Worm (Caenorhabditis elegans) whole organism, L1 larva: Measurements from ENCODE around the gene rps-11.

Experiments used
- C16A3.4 ChIP-seq: fragments of 150-350 bp; optimal IDR thresholded peaks from 2 replicates; lab custom pipeline; 2014; ENCODE audit warnings: missing biosample characterization, missing genetic modification characterization
- aly-2 ChIP-seq: fragments of 150-350 bp; optimal IDR thresholded peaks from 2 replicates; lab custom pipeline; 2014; ENCODE audit warnings: missing biosample characterization, missing genetic modification characterization
- blmp-1 ChIP-seq: fragments of 150-350 bp; optimal IDR thresholded peaks from 2 replicates; lab custom pipeline; 2014; ENCODE audit warnings: missing biosample characterization, missing genetic modification characterization
- ceh-82 ChIP-seq, 3 experiments: fragments of 150-350 bp in 1 of 3; sonication (generic microtip) in 2 of 3; optimal IDR thresholded peaks; 2 replicates each; lab custom pipeline; 2014 to 2017; ENCODE audit warnings: missing biosample characterization in 3 of 3, missing genetic modification characterization in 3 of 3
- ceh-90 ChIP-seq: sonication (generic microtip); optimal IDR thresholded peaks from 2 replicates; lab custom pipeline; 2016; ENCODE audit warnings: missing genetic modification characterization, missing compliant biosample characterization
- dpl-1 ChIP-seq, 3 experiments: fragments of 150-350 bp in 2 of 3; sonication (generic microtip) in 1 of 3; optimal IDR thresholded peaks; 2 replicates each; lab custom pipeline; 2014 to 2017; ENCODE audit warnings: missing biosample characterization in 3 of 3, missing genetic modification characterization in 3 of 3, missing genetic modification reagents in 3 of 3
- dsc-1 ChIP-seq: sonication (generic microtip); optimal IDR thresholded peaks from 2 replicates; lab custom pipeline; 2016; ENCODE audit warnings: mild to moderate bottlenecking, missing genetic modification characterization, missing compliant biosample characterization
- efl-1 ChIP-seq, 4 experiments: fragments of 150-350 bp; optimal IDR thresholded peaks in 3 of 4; peaks in 1 of 4; 1 replicate in 1 of 4; 2 replicates in 3 of 4; lab custom pipeline; 2014; ENCODE audit warnings: missing biosample characterization in 2 of 4, missing genetic modification characterization in 2 of 4, missing genetic modification reagents in 2 of 4
- efl-3 ChIP-seq: fragments of 200-800 bp; sonication (Bioruptor generic); optimal IDR thresholded peaks from 2 replicates; lab custom pipeline; 2018; ENCODE audit warnings: mild to moderate bottlenecking, missing genetic modification characterization, missing compliant biosample characterization
- egl-13 ChIP-seq: sonication (generic microtip); optimal IDR thresholded peaks from 2 replicates; lab custom pipeline; 2016; ENCODE audit warnings: missing genotype, missing genetic modification reagents, missing genetic modification characterization, missing compliant biosample characterization
- elt-2 ChIP-seq: sonication (generic microtip); optimal IDR thresholded peaks from 2 replicates; lab custom pipeline; 2016; ENCODE audit warnings: missing genetic modification characterization, mild to moderate bottlenecking, inconsistent platforms, missing compliant biosample characterization, missing genetic modification reagents
- elt-3 ChIP-seq, 6 experiments: fragments of 150-350 bp in 1 of 6; sonication (generic microtip); optimal IDR thresholded peaks; 2 replicates each; lab custom pipeline; 2017 to 2018; ENCODE audit warnings: missing biosample characterization in 6 of 6, missing genetic modification characterization in 6 of 6, inconsistent platforms in 1 of 6
- fkh-10 ChIP-seq: sonication (generic microtip); optimal IDR thresholded peaks from 2 replicates; lab custom pipeline; 2017; ENCODE audit warnings: missing biosample characterization, missing genetic modification reagents, missing genetic modification characterization
- fkh-8 ChIP-seq: sonication (generic microtip); optimal IDR thresholded peaks from 2 replicates; lab custom pipeline; 2016; ENCODE audit warnings: mild to moderate bottlenecking, missing genetic modification characterization, missing compliant biosample characterization
- fos-1 ChIP-seq: fragments of 150-350 bp; optimal IDR thresholded peaks from 2 replicates; lab custom pipeline; 2014; ENCODE audit warnings: missing biosample characterization, missing genetic modification characterization
- grh-1 ChIP-seq: fragments of 200-800 bp; sonication (Bioruptor generic); IDR thresholded peaks from 2 replicates; pipeline ENCODE4 v1.3.6; 2022; ENCODE audit warnings: missing genetic modification reagents, missing genetic modification characterization, missing compliant biosample characterization
- hlh-17 ChIP-seq: fragments of 200-800 bp; sonication (Bioruptor generic); optimal IDR thresholded peaks from 2 replicates; lab custom pipeline; 2018; ENCODE audit warnings: missing genetic modification characterization, mild to moderate bottlenecking, missing compliant biosample characterization, moderate library complexity, borderline replicate concordance
- hpl-2 ChIP-seq: fragments of 150-350 bp; optimal IDR thresholded peaks from 2 replicates; lab custom pipeline; 2014; ENCODE audit warnings: missing biosample characterization, missing genetic modification reagents, missing genetic modification characterization
- isw-1 ChIP-seq: fragments of 200-800 bp; sonication (Bioruptor generic); IDR thresholded peaks from 2 replicates; pipeline ENCODE4 v1.3.6; 2022; ENCODE audit warnings: missing genetic modification characterization, missing compliant biosample characterization
- lin-13 ChIP-seq: fragments of 150-350 bp; optimal IDR thresholded peaks from 2 replicates; lab custom pipeline; 2014; ENCODE audit warnings: missing biosample characterization, missing genetic modification reagents, missing genetic modification characterization
- lin-14 ChIP-seq: fragments of 200-800 bp; sonication (Bioruptor generic); optimal IDR thresholded peaks from 2 replicates; lab custom pipeline; 2018; ENCODE audit warnings: mild to moderate bottlenecking, missing genetic modification characterization, moderate library complexity, missing compliant biosample characterization
- lin-35 ChIP-seq, 2 experiments: fragments of 150-350 bp; optimal IDR thresholded peaks; 2 replicates each; lab custom pipeline; 2014; ENCODE audit warnings: missing biosample characterization in 2 of 2, missing genetic modification characterization in 2 of 2, missing genetic modification reagents in 2 of 2
- lir-3 ChIP-seq: sonication (generic microtip); optimal IDR thresholded peaks from 2 replicates; lab custom pipeline; 2016; ENCODE audit warnings: mild to moderate bottlenecking, missing genetic modification characterization, moderate library complexity, missing compliant biosample characterization; ENCODE audit not compliant: poor library complexity
- lsy-2 ChIP-seq, 2 experiments: fragments of 150-350 bp; optimal IDR thresholded peaks; 2 replicates each; lab custom pipeline; 2014; ENCODE audit warnings: missing biosample characterization in 2 of 2, missing genetic modification characterization in 2 of 2
- mab-9 ChIP-seq: fragments of 200-800 bp; sonication (Bioruptor generic); IDR thresholded peaks from 2 replicates; pipeline ENCODE4 v1.3.6; 2022; ENCODE audit warnings: missing genetic modification reagents, missing genetic modification characterization, missing compliant biosample characterization
- mep-1 ChIP-seq: fragments of 150-350 bp; optimal IDR thresholded peaks from 2 replicates; lab custom pipeline; 2014; ENCODE audit warnings: missing biosample characterization, missing genetic modification characterization
- nhr-19 ChIP-seq: fragments of 200-800 bp; sonication (Bioruptor generic); conservative IDR thresholded peaks from 2 replicates; pipeline ENCODE4 v1.3.6; 2022; ENCODE audit warnings: missing genetic modification characterization, missing compliant biosample characterization
- nhr-47 ChIP-seq: sonication (generic microtip); optimal IDR thresholded peaks from 2 replicates; lab custom pipeline; 2016; ENCODE audit warnings: mild to moderate bottlenecking, missing genetic modification characterization, moderate library complexity, missing compliant biosample characterization
- nhr-71 ChIP-seq: sonication (generic microtip); optimal IDR thresholded peaks from 2 replicates; lab custom pipeline; 2016; ENCODE audit warnings: mild to moderate bottlenecking, missing genetic modification characterization, moderate library complexity, missing compliant biosample characterization
- nhr-77 ChIP-seq: fragments of 150-350 bp; optimal IDR thresholded peaks from 2 replicates; lab custom pipeline; 2014; ENCODE audit warnings: missing biosample characterization, missing genetic modification characterization
- nhr-90 ChIP-seq: sonication (generic microtip); optimal IDR thresholded peaks from 2 replicates; lab custom pipeline; 2016; ENCODE audit warnings: mild to moderate bottlenecking, missing genetic modification characterization, missing compliant biosample characterization; ENCODE audit not compliant: poor library complexity
- pag-3 ChIP-seq: sonication (generic microtip); optimal IDR thresholded peaks from 2 replicates; lab custom pipeline; 2017; ENCODE audit warnings: missing genetic modification characterization, mild to moderate bottlenecking, missing compliant biosample characterization, antibody characterized with exemption, borderline replicate concordance; ENCODE audit not compliant: insufficient read depth
- pax-3 ChIP-seq: fragments of 200-800 bp; sonication (Bioruptor generic); optimal IDR thresholded peaks from 2 replicates; lab custom pipeline; 2018; ENCODE audit warnings: mild to moderate bottlenecking, missing genetic modification characterization, moderate library complexity, missing compliant biosample characterization
- pqm-1 ChIP-seq: sonication (generic microtip); optimal IDR thresholded peaks from 3 replicates; lab custom pipeline; 2017; ENCODE audit warnings: missing biosample characterization, missing genetic modification characterization
- rnt-1 ChIP-seq: sonication (generic microtip); optimal IDR thresholded peaks from 2 replicates; lab custom pipeline; 2016; ENCODE audit warnings: mild to moderate bottlenecking, missing genetic modification characterization, moderate library complexity, missing compliant biosample characterization
- sox-4 ChIP-seq: sonication (generic microtip); optimal IDR thresholded peaks from 2 replicates; lab custom pipeline; 2016; ENCODE audit warnings: missing genetic modification characterization, missing compliant biosample characterization
- sup-37 ChIP-seq: fragments of 200-800 bp; sonication (Bioruptor generic); optimal IDR thresholded peaks from 2 replicates; lab custom pipeline; 2018; ENCODE audit warnings: mild to moderate bottlenecking, missing genetic modification characterization, missing compliant biosample characterization
- unc-86 ChIP-seq: sonication (generic microtip); optimal IDR thresholded peaks from 2 replicates; lab custom pipeline; 2016; ENCODE audit warnings: missing genetic modification characterization, missing compliant biosample characterization
- vab-15 ChIP-seq: sonication (generic microtip); optimal IDR thresholded peaks from 2 replicates; lab custom pipeline; 2017; ENCODE audit warnings: missing genotype, mild to moderate bottlenecking, missing genetic modification characterization, missing compliant biosample characterization
- xbp-1 ChIP-seq: sonication (generic microtip); optimal IDR thresholded peaks from 2 replicates; lab custom pipeline; 2016; ENCODE audit warnings: missing genetic modification characterization, missing compliant biosample characterization
- ztf-4 ChIP-seq: fragments of 150-350 bp; optimal IDR thresholded peaks from 2 replicates; lab custom pipeline; 2014; ENCODE audit warnings: missing biosample characterization, missing genetic modification characterization

Gene rps-11

DNA sequence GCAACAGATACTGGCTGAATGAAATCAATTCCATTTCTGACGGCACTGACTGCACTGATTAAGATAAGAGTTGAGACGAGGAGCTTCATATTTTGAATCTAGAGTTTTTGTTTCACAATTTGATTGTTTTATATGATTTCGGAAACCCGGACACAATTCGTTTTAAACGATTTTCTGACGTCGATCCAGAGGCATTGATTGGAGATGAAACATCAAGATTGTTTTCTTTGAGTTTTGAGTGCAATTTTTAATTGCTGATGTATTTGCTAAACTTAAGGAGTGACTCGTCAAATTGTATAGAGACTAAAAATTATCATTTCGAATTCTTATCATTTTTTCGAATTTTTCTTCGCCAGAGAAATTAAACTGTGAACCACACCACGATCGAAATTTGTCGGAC lies 25.4 kb downstream of the rps-11 start, which contains the start of gene lys-6:
TSS of gene lys-6 (minus strand) at position 101 of the 400 bp plus-strand sequence.
- TF ChIP-seq fkh-10 (GFP tag; lab: Kevin White, UChicago) = no peak
- TF ChIP-seq dsc-1 (tag; lab: Kevin White, UChicago) = no peak
- no peak for TF ChIP-seq nhr-19 (GFP tag; lab: Robert Waterston, UW)
- TF ChIP-seq unc-86 (tag; lab: Kevin White, UChicago) = no peak
- no peak for TF ChIP-seq efl-1 (optimal IDR thresholded peaks at IDR 0.05; lab: Kevin White, UChicago)
- TF ChIP-seq efl-1 (GFP tag; optimal IDR thresholded peaks at IDR 0.05 in 1 of 2; lab: Kevin White, UChicago) = peak in 1 of 2 experiments; percentile 68
- TF ChIP-seq sup-37 (GFP tag; lab: Kevin White, UChicago) = no peak
- no peak for TF ChIP-seq C16A3.4 (tag; lab: Kevin White, UChicago)

DNA sequence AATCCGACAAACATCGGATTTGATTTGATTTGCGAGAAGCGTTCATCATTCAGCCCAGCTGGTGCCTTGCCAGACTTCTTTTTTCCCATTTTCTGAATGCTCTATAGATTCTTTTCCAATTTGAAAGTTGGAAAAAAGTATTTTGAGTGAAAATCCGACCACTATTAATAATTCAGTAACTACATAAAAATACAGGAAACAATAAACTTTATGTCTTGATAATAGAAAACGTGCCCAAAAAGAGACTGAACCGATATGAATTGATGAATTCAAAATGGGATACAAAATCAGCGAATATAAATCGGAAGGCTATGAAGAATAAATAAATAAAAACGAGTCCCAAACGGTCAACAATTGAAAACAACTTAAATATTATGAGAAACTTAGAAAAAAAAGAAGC lies 29.3 kb downstream of the rps-11 start, which contains the start of gene F58B3.4:
TSS of gene F58B3.4 (minus strand) at position 101 of the 400 bp plus-strand sequence.
- TF ChIP-seq hlh-17 = no peak
- no peak for TF ChIP-seq nhr-90 (tag; lab: Kevin White, UChicago)

DNA sequence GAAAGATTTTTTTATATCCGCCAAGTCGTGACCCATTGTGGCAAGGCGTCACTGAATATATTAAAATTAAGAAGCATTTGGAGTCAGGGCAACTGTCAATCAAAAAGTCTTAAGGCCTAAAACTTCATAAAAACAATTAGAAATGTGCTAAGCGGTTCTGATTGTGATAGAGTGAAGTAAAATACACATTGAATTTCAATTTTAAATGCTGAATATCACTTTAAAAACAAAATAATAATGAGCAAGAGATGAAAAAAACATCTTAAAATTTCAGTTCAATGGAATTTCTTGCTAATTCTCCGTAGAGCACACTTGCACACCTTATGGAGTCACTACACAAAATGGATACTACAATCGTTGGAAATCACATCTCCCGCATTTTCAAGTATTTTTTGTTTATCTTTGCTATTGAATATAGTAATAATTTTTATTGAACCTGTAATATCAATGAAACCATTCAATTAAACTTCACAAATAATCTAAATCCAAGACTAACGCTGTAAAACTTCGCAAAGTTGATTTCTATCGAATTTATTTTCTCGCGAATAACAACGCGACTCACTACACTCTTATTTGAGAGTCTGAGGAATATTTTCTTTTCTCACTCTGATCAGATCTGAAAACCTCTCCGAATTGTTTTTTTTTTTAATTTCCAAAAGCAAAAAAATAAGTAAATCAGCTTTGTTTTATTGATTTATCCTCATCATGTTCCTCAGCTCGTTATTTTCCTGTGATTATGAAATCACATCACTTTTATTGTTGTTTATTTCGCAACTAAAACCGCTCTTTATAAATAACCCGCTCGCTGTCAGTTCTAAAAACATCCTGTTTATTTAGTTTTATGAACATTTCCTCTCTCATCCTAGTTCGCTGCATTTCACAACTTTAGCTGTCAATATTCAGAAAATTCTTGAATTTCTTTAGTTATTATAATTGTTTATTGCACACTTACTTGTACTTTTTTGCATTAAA lies 33.3 kb downstream of the rps-11 start, which contains the start of gene mars-1:
TSS of gene mars-1 (minus strand) at position 51 of the 972 bp plus-strand sequence.
- TF ChIP-seq hpl-2 (GFP tag; lab: Kevin White, UChicago) (peak; percentile 68), xbp-1 (tag; lab: Kevin White, UChicago) (peak; percentile 77), elt-3 (tag; optimal IDR thresholded peaks at IDR 0.05; lab: Kevin White, UChicago) (peak in 1 of 6 experiments; percentile 14), ztf-4 (tag; lab: Kevin White, UChicago) (peak; percentile 4), aly-2 (tag; lab: Kevin White, UChicago) (peak; percentile 55), mep-1 (tag; lab: Kevin White, UChicago) (peak; percentile 84), egl-13 (tag; lab: Kevin White, UChicago) (peak; percentile 56), fkh-10 (GFP tag; lab: Kevin White, UChicago) (no peak), blmp-1 (tag; lab: Kevin White, UChicago) (peak; percentile 12), vab-15 (tag; lab: Kevin White, UChicago) (peak; percentile 80), unc-86 (tag; lab: Kevin White, UChicago) (peak; percentile 56), fos-1 (tag; lab: Kevin White, UChicago) (no peak), pax-3 (tag; lab: Kevin White, UChicago) (peak; percentile 81), pag-3 (tag; lab: Kevin White, UChicago) (no peak), lin-35 (GFP tag; optimal IDR thresholded peaks at IDR 0.05; lab: Kevin White, UChicago) (peak; percentile 66 to 84), lin-13 (GFP tag; lab: Kevin White, UChicago) (peak; percentile 30), efl-1 (optimal IDR thresholded peaks at IDR 0.05; lab: Kevin White, UChicago) (peak; percentile 70 to 72), efl-1 (GFP tag; optimal IDR thresholded peaks at IDR 0.05 in 1 of 2; lab: Kevin White, UChicago) (peak; percentile 58 to 89), rnt-1 (tag; lab: Kevin White, UChicago) (peak; percentile 72), nhr-77 (tag; lab: Kevin White, UChicago) (peak; percentile 74), lsy-2 (tag; optimal IDR thresholded peaks at IDR 0.05; lab: Kevin White, UChicago) (peak; percentile 65 to 88), fkh-8 (tag; lab: Kevin White, UChicago) (peak; percentile 86), elt-2 (peak; percentile 16), efl-3 (GFP tag; lab: Kevin White, UChicago) (no peak), nhr-71 (tag; lab: Kevin White, UChicago) (peak; percentile 89), lir-3 (tag; lab: Kevin White, UChicago) (peak; percentile 76), nhr-19 (GFP tag; lab: Robert Waterston, UW) (peak; percentile 51), isw-1 (peak; percentile 80), mab-9 (GFP tag; lab: Robert Waterston, UW) (no peak), nhr-90 (tag; lab: Kevin White, UChicago) (peak; percentile 80), nhr-47 (tag; lab: Kevin White, UChicago) (peak; percentile 82), lin-14 (GFP tag; lab: Kevin White, UChicago) (peak; percentile 84), sox-4 (peak; percentile 40), C16A3.4 (tag; lab: Kevin White, UChicago) (peak; percentile 89), ceh-82 (tag; optimal IDR thresholded peaks at IDR 0.05; lab: Kevin White, UChicago) (peak; percentile 12 to 53 (median 49)), hlh-17 (no peak), grh-1 (GFP tag; lab: Robert Waterston, UW) (no peak; the same call in 1 of the 2 replicates), pqm-1 (no peak), ceh-90 (tag; lab: Kevin White, UChicago) (peak; percentile 45), dpl-1 (GFP tag; optimal IDR thresholded peaks at IDR 0.05; lab: Kevin White, UChicago) (peak; percentile 53 to 63 (median 61))
